Worm (Caenorhabditis elegans): ENCODE measurements around the gene C01G6.4.

DNA sequence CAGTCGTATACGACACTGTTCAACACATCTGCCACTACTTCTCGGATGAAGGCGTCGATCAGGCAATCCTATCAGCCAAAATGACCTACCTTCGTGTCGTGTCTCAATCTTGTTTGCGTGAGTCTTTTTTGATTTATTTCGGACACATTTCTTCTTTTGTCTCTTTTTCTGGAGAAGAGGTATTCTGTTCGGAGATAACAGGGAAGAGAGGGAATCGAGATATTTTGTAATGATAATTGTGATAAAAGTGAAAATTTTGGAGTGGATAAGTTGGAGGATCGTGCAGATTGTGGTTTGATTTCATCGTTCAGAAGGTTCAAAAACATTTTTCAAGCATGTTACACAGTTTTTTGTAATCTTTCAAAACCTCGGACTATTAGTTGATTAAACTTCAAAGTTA lies 39.0 kb downstream of the C01G6.4 start:
- TF ChIP-seq ama-1 (optimal IDR thresholded peaks at IDR 0.05) (no peak), ztf-4 (tag; optimal IDR thresholded peaks at IDR 0.05) (no peak), elt-3 (tag; optimal IDR thresholded peaks at IDR 0.05) (no peak), lin-13 (GFP tag; optimal IDR thresholded peaks at IDR 0.05) (no peak), nhr-76 (tag; optimal IDR thresholded peaks at IDR 0.05) (no peak), tbx-2 (tag; optimal IDR thresholded peaks at IDR 0.05) (no peak), nhr-12 (tag; optimal IDR thresholded peaks at IDR 0.05) (no peak), sptf-1 (tag; optimal IDR thresholded peaks at IDR 0.05) (no peak), ceh-63 (GFP tag; optimal IDR thresholded peaks at IDR 0.05) (no peak), nhr-28 (tag; optimal IDR thresholded peaks at IDR 0.05) (no peak), lin-15B (tag; optimal IDR thresholded peaks at IDR 0.05) (no peak), fos-1 (tag; optimal IDR thresholded peaks at IDR 0.05) (no peak)

Data from whole organism, L1 larva.